Worm (Caenorhabditis elegans): ENCODE data around the gene ddr-1.

DNA sequence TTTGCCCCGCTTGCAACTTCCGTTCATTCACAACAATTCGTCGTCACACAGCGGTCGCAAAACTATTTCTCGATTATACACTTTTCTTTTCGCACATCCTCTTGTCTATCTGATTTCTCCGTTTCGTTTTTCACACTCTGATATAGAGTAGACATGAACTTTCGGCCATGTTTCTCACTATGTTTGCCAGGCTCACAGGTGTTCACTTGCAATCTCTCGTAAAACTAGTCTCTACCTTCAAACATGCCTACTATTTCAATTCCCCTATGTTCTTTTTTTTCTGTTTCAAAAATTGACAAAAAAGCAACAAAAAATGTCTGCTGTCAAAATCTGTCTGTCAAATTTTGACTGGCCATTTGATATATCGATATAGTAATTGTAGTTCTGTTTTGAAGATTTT lies 3.8 kb upstream of the ddr-1 start:
- TF ChIP-seq mec-3 (tag; optimal IDR thresholded peaks at IDR 0.05; ENCODE audit: borderline replicate concordance) (no peak), che-1 (tag; optimal IDR thresholded peaks at IDR 0.05) (no peak), dve-1 (tag; optimal IDR thresholded peaks at IDR 0.05) (no peak), pqm-1 (tag; optimal IDR thresholded peaks at IDR 0.05) (no peak), C38D4.7 (GFP tag; optimal IDR thresholded peaks at IDR 0.05) (no peak), nfya-1 (tag; optimal IDR thresholded peaks at IDR 0.05) (no peak), fkh-10 (GFP tag; optimal IDR thresholded peaks at IDR 0.05) (no peak), lin-11 (tag; optimal IDR thresholded peaks at IDR 0.05) (no peak), unc-55 (GFP tag; optimal IDR thresholded peaks at IDR 0.05) (no peak), npax-4 (tag; optimal IDR thresholded peaks at IDR 0.05) (no peak), ref-2 (tag; optimal IDR thresholded peaks at IDR 0.05) (no peak), tbx-7 (tag; optimal IDR thresholded peaks at IDR 0.05) (no peak), rnt-1 (tag; optimal IDR thresholded peaks at IDR 0.05) (no peak), odd-2 (tag; optimal IDR thresholded peaks at IDR 0.05) (no peak)
